Worm (Caenorhabditis elegans) whole organism, late embryonic: Measurements from ENCODE around the gene try-12.

ENCODE experiments used
- C08G9.2 ChIP-seq: sonication (generic microtip); optimal IDR thresholded peaks from 2 replicates; lab custom pipeline; 2016; ENCODE audit warnings: mild to moderate bottlenecking, missing genetic modification characterization, moderate library complexity, missing compliant biosample characterization
- K02D7.2 ChIP-seq: sonication (generic microtip); optimal IDR thresholded peaks from 2 replicates; lab custom pipeline; 2017; ENCODE audit warnings: mild to moderate bottlenecking, missing genetic modification characterization, missing compliant biosample characterization
- ceh-14 ChIP-seq: sonication (generic microtip); optimal IDR thresholded peaks from 2 replicates; lab custom pipeline; 2016; ENCODE audit warnings: missing genotype, missing genetic modification characterization, missing compliant biosample characterization
- ceh-18 ChIP-seq: sonication (generic microtip); optimal IDR thresholded peaks from 2 replicates; lab custom pipeline; 2016; ENCODE audit warnings: missing genetic modification characterization, missing compliant biosample characterization
- ceh-2 ChIP-seq: sonication (generic microtip); optimal IDR thresholded peaks from 2 replicates; lab custom pipeline; 2016; ENCODE audit warnings: missing genotype, missing genetic modification characterization, missing compliant biosample characterization
- ceh-22 ChIP-seq: sonication (generic microtip); optimal IDR thresholded peaks from 2 replicates; lab custom pipeline; 2017; ENCODE audit warnings: missing biosample characterization, missing genetic modification characterization
- che-1 ChIP-seq: sonication (generic microtip); optimal IDR thresholded peaks from 2 replicates; lab custom pipeline; 2016; ENCODE audit warnings: mild to moderate bottlenecking, missing genetic modification characterization, missing compliant biosample characterization
- dmd-4 ChIP-seq: sonication (generic microtip); optimal IDR thresholded peaks from 2 replicates; lab custom pipeline; 2016; ENCODE audit warnings: borderline replicate concordance, missing genetic modification characterization, missing compliant biosample characterization
- dve-1 ChIP-seq: sonication (generic microtip); optimal IDR thresholded peaks from 2 replicates; lab custom pipeline; 2017; ENCODE audit warnings: antibody characterized with exemption, mild to moderate bottlenecking, missing genetic modification characterization, missing compliant biosample characterization
- elt-4 ChIP-seq: sonication (generic microtip); optimal IDR thresholded peaks from 2 replicates; lab custom pipeline; 2016; ENCODE audit warnings: missing genetic modification characterization, missing compliant biosample characterization
- ets-4 ChIP-seq: sonication (generic microtip); optimal IDR thresholded peaks from 2 replicates; lab custom pipeline; 2016; ENCODE audit warnings: missing genetic modification characterization, missing compliant biosample characterization
- fax-1 ChIP-seq: sonication (generic microtip); optimal IDR thresholded peaks from 2 replicates; lab custom pipeline; 2016; ENCODE audit warnings: missing genotype, missing genetic modification characterization, missing compliant biosample characterization
- fkh-10 ChIP-seq: fragments of 150-350 bp; optimal IDR thresholded peaks from 2 replicates; lab custom pipeline; 2014; ENCODE audit warnings: missing biosample characterization, missing genetic modification reagents, missing genetic modification characterization
- fkh-6 ChIP-seq: sonication (generic microtip); optimal IDR thresholded peaks from 2 replicates; lab custom pipeline; 2016; ENCODE audit warnings: missing genetic modification characterization, missing compliant biosample characterization
- hlh-13 ChIP-seq: fragments of 200-800 bp; sonication (Bioruptor generic); optimal IDR thresholded peaks from 2 replicates; lab custom pipeline; 2018; ENCODE audit warnings: mild to moderate bottlenecking, missing genetic modification characterization, missing compliant biosample characterization
- hlh-15 ChIP-seq: sonication (generic microtip); optimal IDR thresholded peaks from 2 replicates; lab custom pipeline; 2016; ENCODE audit warnings: missing genetic modification characterization, missing compliant biosample characterization
- hlh-30 ChIP-seq: sonication (generic microtip); optimal IDR thresholded peaks from 2 replicates; lab custom pipeline; 2017; ENCODE audit warnings: antibody characterized with exemption, missing genetic modification characterization, missing compliant biosample characterization; ENCODE audit not compliant: insufficient read depth
- hlh-8 ChIP-seq: sonication (generic microtip); optimal IDR thresholded peaks from 2 replicates; lab custom pipeline; 2016; ENCODE audit warnings: missing genotype, missing genetic modification characterization, missing compliant biosample characterization
- lim-6 ChIP-seq: sonication (generic microtip); optimal IDR thresholded peaks from 2 replicates; lab custom pipeline; 2016; ENCODE audit warnings: missing genetic modification characterization, missing compliant biosample characterization
- lin-11 ChIP-seq: fragments of 200-800 bp; sonication (Bioruptor generic); optimal IDR thresholded peaks from 2 replicates; lab custom pipeline; 2018; ENCODE audit warnings: mild to moderate bottlenecking, missing genetic modification characterization, missing compliant biosample characterization
- madf-2 ChIP-seq: sonication (generic microtip); optimal IDR thresholded peaks from 2 replicates; lab custom pipeline; 2017; ENCODE audit warnings: missing genetic modification characterization, missing compliant biosample characterization
- nfya-1 ChIP-seq: sonication (generic microtip); optimal IDR thresholded peaks from 2 replicates; lab custom pipeline; 2017; ENCODE audit warnings: missing genetic modification characterization, mild to moderate bottlenecking, missing compliant biosample characterization, antibody characterized with exemption, moderate library complexity
- nhr-232 ChIP-seq: sonication (generic microtip); optimal IDR thresholded peaks from 2 replicates; lab custom pipeline; 2016; ENCODE audit warnings: missing genetic modification characterization, missing compliant biosample characterization
- npax-4 ChIP-seq: sonication (generic microtip); optimal IDR thresholded peaks from 2 replicates; lab custom pipeline; 2016; ENCODE audit warnings: missing genetic modification characterization, missing compliant biosample characterization
- pag-3 ChIP-seq: sonication (generic microtip); optimal IDR thresholded peaks from 2 replicates; lab custom pipeline; 2016; ENCODE audit warnings: missing compliant biosample characterization, missing genetic modification characterization, borderline replicate concordance
- pat-9 ChIP-seq: fragments of 200-800 bp; sonication (Bioruptor generic); optimal IDR thresholded peaks from 2 replicates; lab custom pipeline; 2018; ENCODE audit warnings: mild to moderate bottlenecking, missing genetic modification characterization, moderate library complexity, missing compliant biosample characterization
- pax-1 ChIP-seq: fragments of 150-350 bp; optimal IDR thresholded peaks from 2 replicates; lab custom pipeline; 2014; ENCODE audit warnings: missing biosample characterization, missing genetic modification characterization
- pha-2 ChIP-seq: sonication (generic microtip); optimal IDR thresholded peaks from 2 replicates; lab custom pipeline; 2017; ENCODE audit warnings: mild to moderate bottlenecking, missing genetic modification characterization, missing compliant biosample characterization
- pha-4 ChIP-seq: fragments of 150-350 bp; optimal IDR thresholded peaks from 2 replicates; lab custom pipeline; 2018; ENCODE audit warnings: missing biosample characterization, missing genetic modification reagents, missing genetic modification characterization
- pqm-1 ChIP-seq: sonication (generic microtip); optimal IDR thresholded peaks from 2 replicates; lab custom pipeline; 2016; ENCODE audit warnings: missing genetic modification characterization, missing compliant biosample characterization
- ref-2 ChIP-seq: sonication (generic microtip); optimal IDR thresholded peaks from 2 replicates; lab custom pipeline; 2016; ENCODE audit warnings: missing genetic modification characterization, missing compliant biosample characterization
- sox-2 ChIP-seq: fragments of 200-800 bp; sonication (Bioruptor generic); IDR thresholded peaks from 2 replicates; pipeline ENCODE4 v1.3.6; 2022; ENCODE audit warnings: missing genetic modification reagents, missing genetic modification characterization, missing compliant biosample characterization
- sox-4 ChIP-seq: sonication (generic microtip); optimal IDR thresholded peaks from 2 replicates; lab custom pipeline; 2017; ENCODE audit warnings: mild to moderate bottlenecking, missing genetic modification characterization, inconsistent platforms, missing compliant biosample characterization
- tbx-2 ChIP-seq: sonication (generic microtip); optimal IDR thresholded peaks from 2 replicates; lab custom pipeline; 2016; ENCODE audit warnings: missing genetic modification characterization, missing compliant biosample characterization
- ttx-3 ChIP-seq: sonication (generic microtip); optimal IDR thresholded peaks from 2 replicates; lab custom pipeline; 2016; ENCODE audit warnings: missing genetic modification reagents, missing genetic modification characterization, missing compliant biosample characterization
- unc-3 ChIP-seq, 2 experiments: fragments of 200-800 bp in 1 of 2; sonication (Bioruptor generic) in 1 of 2; sonication (generic microtip) in 1 of 2; conservative IDR thresholded peaks in 1 of 2; optimal IDR thresholded peaks in 1 of 2; 2 replicates each; pipeline versions ENCODE4 v1.3.6 to Lab custom; 2016 to 2022; ENCODE audit warnings: missing compliant biosample characterization in 2 of 2, missing genetic modification characterization in 2 of 2, missing genetic modification reagents in 1 of 2
- unc-55 ChIP-seq: sonication (generic microtip); optimal IDR thresholded peaks from 2 replicates; lab custom pipeline; 2017; ENCODE audit warnings: missing biosample characterization, missing genetic modification reagents, missing genetic modification characterization
- unc-86 ChIP-seq: sonication (generic microtip); optimal IDR thresholded peaks from 2 replicates; lab custom pipeline; 2016; ENCODE audit warnings: missing genetic modification characterization, missing compliant biosample characterization
- zip-5 ChIP-seq: sonication (generic microtip); optimal IDR thresholded peaks from 2 replicates; lab custom pipeline; 2016; ENCODE audit warnings: missing genetic modification characterization, missing compliant biosample characterization

try-12 gene

ce11 chrV:7465509-7465908 lies 16.4 kb downstream of the try-12 start, which contains the start of gene F25E5.1 (continued):
- peak; percentile 15 for TF ChIP-seq unc-86
- no peak for TF ChIP-seq npax-4
- TF ChIP-seq zip-5 (tag; lab: Kevin White, UChicago): peak; percentile 42
- TF ChIP-seq ceh-18 (tag; lab: Kevin White, UChicago): peak; percentile 30
- TF ChIP-seq pqm-1 (tag; lab: Kevin White, UChicago): no peak
- peak; percentile 70 for TF ChIP-seq ceh-14 (tag; lab: Kevin White, UChicago)
- TF ChIP-seq nhr-232 (tag; lab: Kevin White, UChicago): no peak
- TF ChIP-seq hlh-15 (tag; lab: Kevin White, UChicago): no peak
- TF ChIP-seq ets-4 (tag; lab: Kevin White, UChicago): peak; percentile 78
- TF ChIP-seq sox-4: no peak
- no peak for TF ChIP-seq unc-3 (GFP tag; conservative IDR thresholded peaks at IDR 0.05; lab: Robert Waterston, UW)
- no peak for TF ChIP-seq unc-3 (tag; optimal IDR thresholded peaks at IDR 0.05; lab: Kevin White, UChicago)
- TF ChIP-seq ceh-22: no peak
- TF ChIP-seq hlh-13 (GFP tag; lab: Kevin White, UChicago): no peak
- peak; percentile 15 for TF ChIP-seq fax-1 (tag; lab: Kevin White, UChicago)
- peak; percentile 18 for TF ChIP-seq pag-3
- no peak for TF ChIP-seq K02D7.2 (tag; lab: Kevin White, UChicago)
- peak; percentile 27 for TF ChIP-seq dmd-4 (tag; lab: Kevin White, UChicago)
- peak; percentile 70 for TF ChIP-seq nfya-1 (tag; lab: Kevin White, UChicago)
- TF ChIP-seq elt-4 (tag; lab: Kevin White, UChicago): no peak
- no peak for TF ChIP-seq lin-11 (tag; lab: Kevin White, UChicago)
- no peak for TF ChIP-seq pha-2
- TF ChIP-seq ceh-2: peak; percentile 69
- no peak for TF ChIP-seq pax-1
- TF ChIP-seq madf-2: no peak
- TF ChIP-seq fkh-6 (tag; lab: Kevin White, UChicago): peak; percentile 53
- TF ChIP-seq ttx-3 (tag; lab: Kevin White, UChicago): no peak

ce11 chrV:7472815-7473214 lies 23.7 kb downstream of the try-12 start, which contains the start of gene str-28:
TSS of gene str-28 (minus strand) at chrV:7472915.
- no peak for TF ChIP-seq zip-5 (tag; lab: Kevin White, UChicago)
- no peak for TF ChIP-seq unc-86
- no peak for TF ChIP-seq hlh-30
- no peak for TF ChIP-seq fkh-10 (GFP tag; lab: Kevin White, UChicago)
- TF ChIP-seq ref-2 (tag; lab: Kevin White, UChicago): no peak
- no peak for TF ChIP-seq pax-1
- TF ChIP-seq unc-55 (GFP tag; lab: Kevin White, UChicago): no peak
- no peak for TF ChIP-seq pha-4 (tag; lab: Kevin White, UChicago)
- TF ChIP-seq C08G9.2 (tag; lab: Kevin White, UChicago): no peak

ce11 chrV:7476766-7477165 lies 27.6 kb downstream of the try-12 start, which contains the start of gene srh-125:
TSS of gene srh-125 (minus strand) at chrV:7476866.
- TF ChIP-seq che-1 (tag; lab: Kevin White, UChicago) (no peak), tbx-2 (tag; lab: Kevin White, UChicago) (no peak), dve-1 (tag; lab: Kevin White, UChicago) (no peak)

ce11 chrV:7478404-7478803 lies 29.3 kb downstream of the try-12 start, which contains the start of gene str-190:
TSS of gene str-190 (minus strand) at chrV:7478504.
- no peak for TF ChIP-seq fkh-10 (GFP tag; lab: Kevin White, UChicago)
- TF ChIP-seq unc-3 (GFP tag; conservative IDR thresholded peaks at IDR 0.05; lab: Robert Waterston, UW): no peak
- TF ChIP-seq unc-3 (tag; optimal IDR thresholded peaks at IDR 0.05; lab: Kevin White, UChicago): no peak
- TF ChIP-seq lim-6 (tag; lab: Kevin White, UChicago): no peak
- TF ChIP-seq hlh-8 (tag; lab: Kevin White, UChicago): no peak
- no peak for TF ChIP-seq K02D7.2 (tag; lab: Kevin White, UChicago)
- no peak for TF ChIP-seq C08G9.2 (tag; lab: Kevin White, UChicago)
- TF ChIP-seq pha-2: no peak
- TF ChIP-seq unc-86: no peak
- no peak for TF ChIP-seq ttx-3 (tag; lab: Kevin White, UChicago)
- no peak for TF ChIP-seq sox-2
- no peak for TF ChIP-seq pat-9 (tag; lab: Kevin White, UChicago)
